Fruit fly (Drosophila melanogaster) whole organism, adult: ENCODE measurements around the gene CG14312.

Experiments used
- CG33017 ChIP-seq: fragments of 200-800 bp; sonication (Bioruptor generic); optimal IDR thresholded peaks from 2 replicates; lab custom pipeline; 2018; ENCODE audit warnings: missing biosample characterization, mild to moderate bottlenecking, missing genetic modification characterization, moderate library complexity
- CG5204 ChIP-seq: fragments of 200-800 bp; sonication (Bioruptor generic); optimal IDR thresholded peaks from 2 replicates; lab custom pipeline; 2016; ENCODE audit warnings: missing biosample characterization, missing genetic modification characterization
- Hr96 ChIP-seq: fragments of 200-800 bp; sonication (Bioruptor generic); optimal IDR thresholded peaks from 2 replicates; lab custom pipeline; 2016; ENCODE audit warnings: missing biosample characterization, missing genetic modification characterization
- cnc ChIP-seq, 2 experiments: fragments of >200 bp; optimal IDR thresholded peaks; 2 replicates each; lab custom pipeline; 2017
- ovo ChIP-seq: fragments of 200-800 bp; sonication (Bioruptor generic); optimal IDR thresholded peaks from 2 replicates; lab custom pipeline; 2016; ENCODE audit warnings: missing biosample characterization, missing genetic modification characterization
- pad ChIP-seq: fragments of 200-800 bp; sonication (Bioruptor generic); optimal IDR thresholded peaks from 3 replicates; lab custom pipeline; 2017; ENCODE audit warnings: missing biosample characterization, missing genetic modification characterization, mild to moderate bottlenecking, moderate library complexity, missing genetic modification reagents

- TF ChIP-seq Hr96 (GFP tag; lab: Kevin White, UChicago) (peak; percentile 1), cnc (optimal IDR thresholded peaks at IDR 0.05; lab: Kevin White, UChicago) (no peak), CG33017 (tag; lab: Kevin White, UChicago) (peak; percentile 84), CG5204 (GFP tag; lab: Kevin White, UChicago) (peak; percentile 18), pad (GFP tag; lab: Kevin White, UChicago) (no peak), ovo (GFP tag; lab: Kevin White, UChicago) (no peak)
Observed at dm6 chr3R:18314824-18315690, 31.7 kb upstream of the CG14312 start.
